Worm (Caenorhabditis elegans) whole organism, young adult: Measurements from ENCODE around the gene C16B8.4.

ENCODE experiments used
- B0261.1 ChIP-seq: sonication (generic microtip); optimal IDR thresholded peaks from 2 replicates; lab custom pipeline; 2016; ENCODE audit warnings: mild to moderate bottlenecking, missing genetic modification characterization, moderate library complexity, missing compliant biosample characterization
- F23B12.7 ChIP-seq: sonication (generic microtip); optimal IDR thresholded peaks from 2 replicates; lab custom pipeline; 2017; ENCODE audit warnings: missing genetic modification characterization, mild to moderate bottlenecking, missing compliant biosample characterization, antibody characterized with exemption, moderate library complexity; ENCODE audit not compliant: insufficient read depth
- F37B4.10 ChIP-seq: fragments of 200-800 bp; sonication (Bioruptor generic); IDR thresholded peaks from 2 replicates; pipeline ENCODE4 v1.3.6; 2022; ENCODE audit warnings: missing genetic modification characterization, missing compliant biosample characterization
- dpl-1 ChIP-seq: fragments of 150-350 bp; optimal IDR thresholded peaks from 2 replicates; lab custom pipeline; 2014; ENCODE audit warnings: missing biosample characterization, missing genetic modification reagents, missing genetic modification characterization
- egl-44 ChIP-seq: fragments of 200-800 bp; sonication (Bioruptor generic); IDR thresholded peaks from 2 replicates; pipeline ENCODE4 v1.3.6; 2022; ENCODE audit warnings: missing genetic modification reagents, missing genetic modification characterization, missing compliant biosample characterization
- hrde-1 ChIP-seq: sonication (generic microtip); optimal IDR thresholded peaks from 2 replicates; lab custom pipeline; 2016; ENCODE audit warnings: missing genetic modification characterization, mild to moderate bottlenecking, missing compliant biosample characterization, moderate library complexity, missing genotype, missing genetic modification reagents, borderline replicate concordance
- let-526 ChIP-seq: fragments of 200-800 bp; sonication (Bioruptor generic); IDR thresholded peaks from 2 replicates; pipeline ENCODE4 v1.3.6; 2022; ENCODE audit warnings: missing genetic modification reagents, missing genetic modification characterization, missing compliant biosample characterization
- lin-35 ChIP-seq, 3 experiments: fragments of 150-350 bp in 2 of 3; sonication (generic microtip) in 1 of 3; optimal IDR thresholded peaks; 2 replicates each; lab custom pipeline; 2014 to 2018; ENCODE audit warnings: missing biosample characterization in 3 of 3, missing genetic modification characterization in 3 of 3, missing genetic modification reagents in 3 of 3
- nhr-120 ChIP-seq: fragments of 200-800 bp; sonication (Bioruptor generic); IDR thresholded peaks from 2 replicates; pipeline ENCODE4 v1.3.6; 2022; ENCODE audit warnings: missing genetic modification characterization, missing compliant biosample characterization
- nhr-179 ChIP-seq: sonication (generic microtip); optimal IDR thresholded peaks from 2 replicates; lab custom pipeline; 2016; ENCODE audit warnings: mild to moderate bottlenecking, missing genetic modification characterization, missing compliant biosample characterization
- ztf-18 ChIP-seq: sonication (generic microtip); optimal IDR thresholded peaks from 2 replicates; lab custom pipeline; 2016; ENCODE audit warnings: missing genotype, mild to moderate bottlenecking, missing genetic modification characterization, missing compliant biosample characterization
- ztf-25 ChIP-seq: fragments of 200-800 bp; sonication (Bioruptor generic); IDR thresholded peaks from 2 replicates; pipeline ENCODE4 v1.3.6; 2022; ENCODE audit warnings: missing genetic modification reagents, missing genetic modification characterization, missing compliant biosample characterization
- ztf-3 ChIP-seq: fragments of 200-800 bp; sonication (Bioruptor generic); optimal IDR thresholded peaks from 2 replicates; lab custom pipeline; 2018; ENCODE audit warnings: mild to moderate bottlenecking, missing genetic modification characterization, missing compliant biosample characterization
- ztf-6 ChIP-seq: fragments of 200-800 bp; sonication (Bioruptor generic); IDR thresholded peaks from 2 replicates; pipeline ENCODE4 v1.3.6; 2022; ENCODE audit warnings: missing genetic modification reagents, missing genetic modification characterization, missing compliant biosample characterization

- no peak for TF ChIP-seq ztf-18 (tag; lab: Kevin White, UChicago)
- TF ChIP-seq lin-35 (GFP tag; optimal IDR thresholded peaks at IDR 0.05; lab: Kevin White, UChicago) = no peak
- no peak for TF ChIP-seq dpl-1
- TF ChIP-seq ztf-25 = no peak
- TF ChIP-seq egl-44 (GFP tag; lab: Robert Waterston, UW) = no peak
- no peak for TF ChIP-seq hrde-1 (tag; lab: Kevin White, UChicago)
- peak; percentile 48 for TF ChIP-seq F23B12.7 (tag; lab: Kevin White, UChicago)
- TF ChIP-seq ztf-6 (GFP tag; lab: Robert Waterston, UW) = no peak
- TF ChIP-seq nhr-120 (GFP tag; lab: Robert Waterston, UW) = no peak
- no peak for TF ChIP-seq nhr-179 (tag; lab: Kevin White, UChicago)
- TF ChIP-seq let-526 (GFP tag; lab: Robert Waterston, UW) = 0 out of 2 replicates have a peak, but pooled peaks have one; percentile 30
- no peak for TF ChIP-seq B0261.1 (tag; lab: Kevin White, UChicago)
- TF ChIP-seq ztf-3 (GFP tag; lab: Kevin White, UChicago) = no peak
- no peak for TF ChIP-seq F37B4.10 (GFP tag; lab: Robert Waterston, UW)
Observed at ce11 chrX:4018566-4019182, 45.2 kb upstream of the C16B8.4 start.
